Fruit fly (Drosophila melanogaster): ENCODE data around the gene raskol.

The raskol gene

dm6 chrX:17696637-17697036, 13.3 kb upstream of the raskol start (continued):
- TF ChIP-seq CG4404 (GFP tag; IDR thresholded peaks at IDR 0.05) = no peak
- no peak for TF ChIP-seq tup (GFP tag; optimal IDR thresholded peaks at IDR 0.05)
- peak; percentile 31 for TF ChIP-seq scrt (GFP tag; optimal IDR thresholded peaks at IDR 0.05)
- TF ChIP-seq CG32767 (GFP tag; IDR thresholded peaks at IDR 0.05) = no peak
- no peak for TF ChIP-seq cad (GFP tag; optimal IDR thresholded peaks at IDR 0.05)
- TF ChIP-seq CG2875 (GFP tag; optimal IDR thresholded peaks at IDR 0.05) = no peak
- peak; percentile 53 for TF ChIP-seq lilli (GFP tag; optimal IDR thresholded peaks at IDR 0.05)
- TF ChIP-seq CG10147 (GFP tag; optimal IDR thresholded peaks at IDR 0.05) = peak; percentile 64
- TF ChIP-seq CkIIα-i1 (GFP tag; IDR thresholded peaks at IDR 0.05) = no peak
- no peak for TF ChIP-seq twi (tag; optimal IDR thresholded peaks at IDR 0.05)
- peak; percentile 42 for TF ChIP-seq CG13624 (GFP tag; optimal IDR thresholded peaks at IDR 0.05)
- no peak for TF ChIP-seq Neu2 (GFP tag; optimal IDR thresholded peaks at IDR 0.05; ENCODE audit: borderline replicate concordance)
- TF ChIP-seq toy (GFP tag; IDR thresholded peaks at IDR 0.05) = 0 out of 2 replicates have a peak, but pooled peaks have one; percentile 40
- TF ChIP-seq YL-1 (GFP tag; optimal IDR thresholded peaks at IDR 0.05) = no peak
- TF ChIP-seq CG9727 (GFP tag; optimal IDR thresholded peaks at IDR 0.05) = peak; percentile 50
- peak; percentile 85 for TF ChIP-seq CG2120 (GFP tag; optimal IDR thresholded peaks at IDR 0.05)
- TF ChIP-seq CG3995 (GFP tag; optimal IDR thresholded peaks at IDR 0.05) = no peak
- TF ChIP-seq CG10565 (GFP tag; optimal IDR thresholded peaks at IDR 0.05) = no peak
- no peak for TF ChIP-seq CG16813 (GFP tag; IDR thresholded peaks at IDR 0.05; ENCODE audit: partially characterized antibody)
- TF ChIP-seq CG10979 (tag; optimal IDR thresholded peaks at IDR 0.05) = no peak
- no peak for TF ChIP-seq CG10274 (GFP tag; optimal IDR thresholded peaks at IDR 0.05)
- TF ChIP-seq crp (GFP tag; optimal IDR thresholded peaks at IDR 0.05) = no peak
- TF ChIP-seq odd (GFP tag; optimal IDR thresholded peaks at IDR 0.05) = peak; percentile 26
- TF ChIP-seq CG11247 (GFP tag; IDR thresholded peaks at IDR 0.05) = peak; percentile 58; the same call in 1 of the 2 replicates
- TF ChIP-seq Ada2b (GFP tag; IDR thresholded peaks at IDR 0.05) = peak; percentile 68
- TF ChIP-seq lab (GFP tag; optimal IDR thresholded peaks at IDR 0.05) = peak; percentile 47
- TF ChIP-seq cato (GFP tag; optimal IDR thresholded peaks at IDR 0.05; ENCODE audit: borderline replicate concordance) = no peak
- no peak for TF ChIP-seq nerfin-2 (GFP tag; IDR thresholded peaks at IDR 0.05; ENCODE audit: partially characterized antibody)
- no peak for TF ChIP-seq disco-r (GFP tag; optimal IDR thresholded peaks at IDR 0.05)
- TF ChIP-seq CG17912 (GFP tag; optimal IDR thresholded peaks at IDR 0.05) = no peak
- no peak for TF ChIP-seq crc (GFP tag; optimal IDR thresholded peaks at IDR 0.05)
- TF ChIP-seq slou (GFP tag; optimal IDR thresholded peaks at IDR 0.05) = no peak
- TF ChIP-seq MESR4 (GFP tag; optimal IDR thresholded peaks at IDR 0.05) = no peak
- peak; percentile 70 for TF ChIP-seq tgo (GFP tag; IDR thresholded peaks at IDR 0.05)
- peak; percentile 50; the same call in 1 of the 2 replicates for TF ChIP-seq CG31441 (GFP tag; IDR thresholded peaks at IDR 0.05)
- TF ChIP-seq Usf (GFP tag; optimal IDR thresholded peaks at IDR 0.05) = no peak
- TF ChIP-seq CG14965 (GFP tag; optimal IDR thresholded peaks at IDR 0.05; ENCODE audit: borderline replicate concordance) = no peak
- TF ChIP-seq CG34224 (GFP tag; IDR thresholded peaks at IDR 0.05; ENCODE audit: partially characterized antibody) = no peak
- peak; percentile 51 for TF ChIP-seq CG8281 (tag; optimal IDR thresholded peaks at IDR 0.05)
- peak; percentile 19 for TF ChIP-seq gsb-n (tag; optimal IDR thresholded peaks at IDR 0.05)
- no peak for TF ChIP-seq CG8478 (optimal IDR thresholded peaks at IDR 0.05)
- TF ChIP-seq CG6683 (GFP tag; optimal IDR thresholded peaks at IDR 0.05) = no peak
- TF ChIP-seq sqz (GFP tag; optimal IDR thresholded peaks at IDR 0.05) = no peak
- TF ChIP-seq HHEX (GFP tag; optimal IDR thresholded peaks at IDR 0.05) = no peak
- peak; percentile 84 for TF ChIP-seq Rfx (GFP tag; IDR thresholded peaks at IDR 0.05)
- TF ChIP-seq CG10462 (GFP tag; optimal IDR thresholded peaks at IDR 0.05) = no peak
- TF ChIP-seq CG1647 (GFP tag; optimal IDR thresholded peaks at IDR 0.05) = no peak
- peak; percentile 55; the same call in 1 of the 2 replicates for TF ChIP-seq lmd (GFP tag; IDR thresholded peaks at IDR 0.05)
- TF ChIP-seq CG4328 (GFP tag; optimal IDR thresholded peaks at IDR 0.05) = no peak
- no peak for TF ChIP-seq CG3163 (GFP tag; optimal IDR thresholded peaks at IDR 0.05)
- no peak for TF ChIP-seq lola (GFP tag; optimal IDR thresholded peaks at IDR 0.05)
